Worm (Caenorhabditis elegans) whole organism, L1 larva: ENCODE measurements around the gene dct-19.
A peak's percentile ranks its signal among the peaks of the same experiment; 100 is the strongest.

Experiments used
- F16B12.6 ChIP-seq: fragments of 150-350 bp; optimal IDR thresholded peaks from 2 replicates; lab custom pipeline; 2014; ENCODE audit warnings: missing biosample characterization, missing genetic modification characterization
- aha-1 ChIP-seq: fragments of 150-350 bp; optimal IDR thresholded peaks from 2 replicates; lab custom pipeline; 2014; ENCODE audit warnings: missing biosample characterization, missing genetic modification characterization
- alr-1 ChIP-seq: fragments of 200-800 bp; sonication (Bioruptor generic); optimal IDR thresholded peaks from 2 replicates; lab custom pipeline; 2018; ENCODE audit warnings: borderline replicate concordance, mild to moderate bottlenecking, missing genetic modification characterization, missing compliant biosample characterization
- aly-2 ChIP-seq: fragments of 150-350 bp; optimal IDR thresholded peaks from 2 replicates; lab custom pipeline; 2014; ENCODE audit warnings: missing biosample characterization, missing genetic modification characterization
- ama-1 ChIP-seq: fragments of 150-350 bp; optimal IDR thresholded peaks from 2 replicates; lab custom pipeline; 2014
- ceh-63 ChIP-seq: fragments of 200-800 bp; sonication (Bioruptor generic); optimal IDR thresholded peaks from 2 replicates; lab custom pipeline; 2018; ENCODE audit warnings: mild to moderate bottlenecking, missing genetic modification characterization, missing compliant biosample characterization
- ceh-88 ChIP-seq: fragments of 200-800 bp; sonication (Bioruptor generic); IDR thresholded peaks from 2 replicates; pipeline ENCODE4 v1.3.6; 2022; ENCODE audit warnings: missing genetic modification characterization, missing compliant biosample characterization
- ceh-90 ChIP-seq: sonication (generic microtip); optimal IDR thresholded peaks from 2 replicates; lab custom pipeline; 2016; ENCODE audit warnings: missing genetic modification characterization, missing compliant biosample characterization
- dsc-1 ChIP-seq: sonication (generic microtip); optimal IDR thresholded peaks from 2 replicates; lab custom pipeline; 2016; ENCODE audit warnings: mild to moderate bottlenecking, missing genetic modification characterization, missing compliant biosample characterization
- efl-1 ChIP-seq, 4 experiments: fragments of 150-350 bp; optimal IDR thresholded peaks in 3 of 4; peaks in 1 of 4; 1 replicate in 1 of 4; 2 replicates in 3 of 4; lab custom pipeline; 2014; ENCODE audit warnings: missing biosample characterization in 2 of 4, missing genetic modification characterization in 2 of 4, missing genetic modification reagents in 2 of 4
- egl-13 ChIP-seq: sonication (generic microtip); optimal IDR thresholded peaks from 2 replicates; lab custom pipeline; 2016; ENCODE audit warnings: missing genotype, missing genetic modification reagents, missing genetic modification characterization, missing compliant biosample characterization
- elt-2 ChIP-seq: sonication (generic microtip); optimal IDR thresholded peaks from 2 replicates; lab custom pipeline; 2016; ENCODE audit warnings: missing genetic modification characterization, mild to moderate bottlenecking, inconsistent platforms, missing compliant biosample characterization, missing genetic modification reagents
- elt-3 ChIP-seq, 6 experiments: fragments of 150-350 bp in 1 of 6; sonication (generic microtip); optimal IDR thresholded peaks; 2 replicates each; lab custom pipeline; 2017 to 2018; ENCODE audit warnings: missing biosample characterization in 6 of 6, missing genetic modification characterization in 6 of 6, inconsistent platforms in 1 of 6
- ets-5 ChIP-seq: fragments of 200-800 bp; sonication (Bioruptor generic); IDR thresholded peaks from 2 replicates; pipeline ENCODE4 v1.3.6; 2022; ENCODE audit warnings: missing genetic modification characterization, missing compliant biosample characterization
- fkh-10 ChIP-seq: sonication (generic microtip); optimal IDR thresholded peaks from 2 replicates; lab custom pipeline; 2017; ENCODE audit warnings: missing biosample characterization, missing genetic modification reagents, missing genetic modification characterization
- fkh-4 ChIP-seq: sonication (generic microtip); optimal IDR thresholded peaks from 2 replicates; lab custom pipeline; 2016; ENCODE audit warnings: missing compliant biosample characterization, missing genetic modification characterization, borderline replicate concordance
- fkh-8 ChIP-seq: sonication (generic microtip); optimal IDR thresholded peaks from 2 replicates; lab custom pipeline; 2016; ENCODE audit warnings: mild to moderate bottlenecking, missing genetic modification characterization, missing compliant biosample characterization
- grh-1 ChIP-seq: fragments of 200-800 bp; sonication (Bioruptor generic); IDR thresholded peaks from 2 replicates; pipeline ENCODE4 v1.3.6; 2022; ENCODE audit warnings: missing genetic modification reagents, missing genetic modification characterization, missing compliant biosample characterization
- hlh-4 ChIP-seq: sonication (generic microtip); optimal IDR thresholded peaks from 2 replicates; lab custom pipeline; 2016; ENCODE audit warnings: mild to moderate bottlenecking, missing genetic modification characterization, missing compliant biosample characterization
- lin-35 ChIP-seq, 2 experiments: fragments of 150-350 bp; optimal IDR thresholded peaks; 2 replicates each; lab custom pipeline; 2014; ENCODE audit warnings: missing biosample characterization in 2 of 2, missing genetic modification characterization in 2 of 2, missing genetic modification reagents in 2 of 2
- lir-3 ChIP-seq: sonication (generic microtip); optimal IDR thresholded peaks from 2 replicates; lab custom pipeline; 2016; ENCODE audit warnings: mild to moderate bottlenecking, missing genetic modification characterization, moderate library complexity, missing compliant biosample characterization; ENCODE audit not compliant: poor library complexity
- mab-9 ChIP-seq: fragments of 200-800 bp; sonication (Bioruptor generic); IDR thresholded peaks from 2 replicates; pipeline ENCODE4 v1.3.6; 2022; ENCODE audit warnings: missing genetic modification reagents, missing genetic modification characterization, missing compliant biosample characterization
- mef-2 ChIP-seq: fragments of 150-350 bp; optimal IDR thresholded peaks from 2 replicates; lab custom pipeline; 2014; ENCODE audit warnings: missing biosample characterization, missing genetic modification characterization
- nhr-20 ChIP-seq: sonication (generic microtip); optimal IDR thresholded peaks from 2 replicates; lab custom pipeline; 2016; ENCODE audit warnings: mild to moderate bottlenecking, missing genetic modification characterization, missing compliant biosample characterization
- nhr-76 ChIP-seq: sonication (generic microtip); optimal IDR thresholded peaks from 2 replicates; lab custom pipeline; 2017; ENCODE audit warnings: missing biosample characterization, missing genetic modification characterization
- nhr-90 ChIP-seq: sonication (generic microtip); optimal IDR thresholded peaks from 2 replicates; lab custom pipeline; 2016; ENCODE audit warnings: mild to moderate bottlenecking, missing genetic modification characterization, missing compliant biosample characterization; ENCODE audit not compliant: poor library complexity
- skn-1 ChIP-seq: fragments of 150-350 bp; optimal IDR thresholded peaks from 2 replicates; lab custom pipeline; 2014; ENCODE audit warnings: missing biosample characterization, missing genetic modification characterization
- swsn-7 ChIP-seq: sonication (generic microtip); optimal IDR thresholded peaks from 2 replicates; lab custom pipeline; 2016; ENCODE audit warnings: missing genetic modification characterization, missing compliant biosample characterization
- unc-30 ChIP-seq: sonication (generic microtip); optimal IDR thresholded peaks from 2 replicates; lab custom pipeline; 2017; ENCODE audit warnings: missing biosample characterization, missing genetic modification characterization
- vab-15 ChIP-seq: sonication (generic microtip); optimal IDR thresholded peaks from 2 replicates; lab custom pipeline; 2017; ENCODE audit warnings: missing genotype, mild to moderate bottlenecking, missing genetic modification characterization, missing compliant biosample characterization
- zag-1 ChIP-seq: fragments of 150-350 bp; optimal IDR thresholded peaks from 2 replicates; lab custom pipeline; 2014; ENCODE audit warnings: missing biosample characterization, missing genetic modification characterization

dct-19 gene

ce11 chrIV:12971994-12972520, 29.3 kb downstream of the dct-19 start:
- TF ChIP-seq elt-2 (tag; lab: Kevin White, UChicago) (peak; percentile 93), nhr-90 (no peak)

DNA sequence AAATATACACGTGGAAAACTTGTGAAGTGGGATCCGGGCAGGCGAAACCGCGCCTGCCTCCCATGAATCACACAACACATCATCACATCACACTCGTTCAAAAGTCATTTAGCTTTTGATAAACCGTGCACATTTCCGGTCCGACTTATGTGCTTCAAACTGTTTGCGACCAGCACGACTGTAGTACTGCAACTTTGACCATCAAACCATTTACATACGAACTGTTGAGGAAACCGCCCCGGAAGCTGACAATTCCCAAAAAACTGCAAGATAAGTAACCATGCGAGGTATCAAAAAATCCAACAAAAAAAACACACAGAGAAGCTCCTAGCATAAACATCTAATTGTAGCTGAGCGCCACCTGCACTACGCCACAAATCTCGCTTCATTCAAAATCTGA, 30.0 kb downstream of the dct-19 start:
- TF ChIP-seq dsc-1 (no peak), nhr-76 (tag; lab: Kevin White, UChicago) (no peak), aly-2 (no peak), fkh-8 (tag; lab: Kevin White, UChicago) (no peak), unc-30 (tag; lab: Kevin White, UChicago) (no peak), grh-1 (GFP tag; lab: Robert Waterston, UW) (no peak), fkh-10 (GFP tag; lab: Kevin White, UChicago) (no peak), elt-3 (tag; optimal IDR thresholded peaks at IDR 0.05; lab: Kevin White, UChicago) (no peak), ceh-88 (GFP tag; lab: Robert Waterston, UW) (no peak), nhr-20 (tag; lab: Kevin White, UChicago) (no peak), mef-2 (no peak), swsn-7 (no peak)

- TF ChIP-seq unc-30 (tag; lab: Kevin White, UChicago) (no peak), ceh-63 (GFP tag; lab: Kevin White, UChicago) (no peak), egl-13 (tag; lab: Kevin White, UChicago) (no peak), aly-2 (no peak), lin-35 (GFP tag; optimal IDR thresholded peaks at IDR 0.05; lab: Kevin White, UChicago) (no peak), elt-2 (tag; lab: Kevin White, UChicago) (peak; percentile 77), vab-15 (no peak)
Measured at ce11 chrIV:12973336-12973735, 30.6 kb downstream of the dct-19 start, which contains the start of gene F55G11.4. F55G11.4 (plus strand) TSS chrIV:12973624.

- peak; percentile 40 for TF ChIP-seq elt-2 (tag; lab: Kevin White, UChicago)
- no peak for TF ChIP-seq zag-1
Measured at ce11 chrIV:12975981-12976380, 33.2 kb downstream of the dct-19 start, which contains the start of gene dod-17. dod-17 (plus strand) TSS chrIV:12976303.

- TF ChIP-seq skn-1 (tag; lab: Kevin White, UChicago) = no peak
- no peak for TF ChIP-seq ceh-90
- no peak for TF ChIP-seq ets-5 (GFP tag; lab: Robert Waterston, UW)
- no peak for TF ChIP-seq ama-1
- no peak for TF ChIP-seq aly-2
- no peak for TF ChIP-seq fkh-4
- TF ChIP-seq aha-1 = no peak
- no peak for TF ChIP-seq alr-1 (tag; lab: Kevin White, UChicago)
Measured at ce11 chrIV:12977650-12978049, 34.9 kb downstream of the dct-19 start.

DNA sequence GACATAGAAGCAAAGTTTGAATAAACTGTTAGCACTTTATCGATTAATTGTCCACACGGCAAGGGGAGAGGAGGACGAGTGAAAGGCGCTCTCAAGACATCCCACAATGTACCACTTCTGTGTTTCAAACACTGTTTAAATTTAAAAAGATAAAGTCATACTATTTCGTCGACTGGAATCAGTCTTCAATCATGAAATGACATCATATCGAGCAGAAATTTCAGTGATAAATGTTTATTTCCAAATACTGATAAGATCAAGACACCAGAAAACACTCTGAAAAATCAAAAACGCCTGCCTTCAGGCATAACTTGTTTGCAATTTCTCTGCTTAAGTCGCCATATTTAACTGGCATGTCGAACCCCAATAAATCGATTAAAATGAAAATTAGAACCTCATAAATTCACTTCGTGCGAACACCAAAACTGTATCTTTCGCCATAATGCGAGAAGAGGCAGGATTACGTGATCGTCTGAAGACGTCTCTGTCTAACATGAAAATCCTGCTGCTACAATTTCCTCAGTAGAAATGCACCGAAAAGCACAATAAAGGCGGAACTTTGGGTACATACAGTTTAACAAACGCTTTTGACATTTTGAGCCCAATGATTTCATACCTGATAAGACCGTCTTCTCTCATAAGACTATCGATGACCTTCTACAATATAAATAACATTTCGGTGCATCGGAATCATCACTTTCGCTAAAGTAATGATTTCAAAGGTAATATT, 35.7 kb downstream of the dct-19 start, which contains the start of gene K10D11.2:
K10D11.2 (plus strand) TSS at position 680 of the 730 bp plus-strand sequence.
- TF ChIP-seq hlh-4 (tag; lab: Kevin White, UChicago) (no peak), mab-9 (GFP tag; lab: Robert Waterston, UW) (no peak), F16B12.6 (no peak), lir-3 (no peak), nhr-76 (tag; lab: Kevin White, UChicago) (no peak), elt-2 (tag; lab: Kevin White, UChicago) (peak; percentile 83), efl-1 (optimal IDR thresholded peaks at IDR 0.05; lab: Kevin White, UChicago) (no peak), efl-1 (GFP tag; optimal IDR thresholded peaks at IDR 0.05 in 1 of 2; lab: Kevin White, UChicago) (peak in 1 of 2 experiments; percentile 89)
